Worm (Caenorhabditis elegans) whole organism, L3 larva: ENCODE results near the gene C44H9.7.
A peak's percentile ranks its signal among the peaks of the same experiment; 100 is the strongest.

ENCODE experiments used
- R02D3.7 ChIP-seq: fragments of 150-350 bp; optimal IDR thresholded peaks from 2 replicates; lab custom pipeline; 2014; ENCODE audit warnings: missing biosample characterization, missing genetic modification characterization
- ama-1 ChIP-seq: fragments of 150-350 bp; optimal IDR thresholded peaks from 2 replicates; lab custom pipeline; 2018
- ceh-28 ChIP-seq: fragments of 150-350 bp; optimal IDR thresholded peaks from 2 replicates; lab custom pipeline; 2014; ENCODE audit warnings: missing biosample characterization, missing genetic modification reagents, missing genetic modification characterization
- ceh-82 ChIP-seq: fragments of 150-350 bp; optimal IDR thresholded peaks from 2 replicates; lab custom pipeline; 2014; ENCODE audit warnings: missing biosample characterization, missing genetic modification characterization
- daf-12 ChIP-seq: fragments of 150-350 bp; optimal IDR thresholded peaks from 2 replicates; lab custom pipeline; 2014; ENCODE audit warnings: missing biosample characterization, missing genetic modification reagents, missing genetic modification characterization
- egl-5 ChIP-seq: fragments of 150-350 bp; optimal IDR thresholded peaks from 2 replicates; lab custom pipeline; 2017; ENCODE audit warnings: missing biosample characterization, missing genetic modification reagents, missing genetic modification characterization, inconsistent platforms
- elt-1 ChIP-seq: fragments of 150-350 bp; optimal IDR thresholded peaks from 2 replicates; lab custom pipeline; 2014; ENCODE audit warnings: missing biosample characterization, missing genetic modification characterization
- elt-2 ChIP-seq: sonication (generic microtip); optimal IDR thresholded peaks from 2 replicates; lab custom pipeline; 2016; ENCODE audit warnings: missing genetic modification reagents, mild to moderate bottlenecking, missing genetic modification characterization, missing compliant biosample characterization
- elt-3 ChIP-seq, 3 experiments: fragments of 150-350 bp in 1 of 3; sonication (generic microtip) in 2 of 3; optimal IDR thresholded peaks; 2 replicates in 2 of 3; 4 replicates in 1 of 3; lab custom pipeline; 2014 to 2017; ENCODE audit warnings: missing biosample characterization in 3 of 3, missing genetic modification characterization in 3 of 3
- fkh-10 ChIP-seq: sonication (generic microtip); optimal IDR thresholded peaks from 2 replicates; lab custom pipeline; 2017; ENCODE audit warnings: missing biosample characterization, missing genetic modification reagents, missing genetic modification characterization
- fkh-2 ChIP-seq: fragments of 150-350 bp; optimal IDR thresholded peaks from 2 replicates; lab custom pipeline; 2014; ENCODE audit warnings: missing biosample characterization, missing genetic modification reagents, missing genetic modification characterization
- fos-1 ChIP-seq: fragments of 150-350 bp; optimal IDR thresholded peaks from 2 replicates; lab custom pipeline; 2014; ENCODE audit warnings: missing biosample characterization, missing genetic modification characterization
- jun-1 ChIP-seq: fragments of 150-350 bp; optimal IDR thresholded peaks from 2 replicates; lab custom pipeline; 2014; ENCODE audit warnings: missing biosample characterization, missing genetic modification reagents, missing genetic modification characterization
- lin-15B ChIP-seq: fragments of 150-350 bp; optimal IDR thresholded peaks from 2 replicates; lab custom pipeline; 2014; ENCODE audit warnings: missing biosample characterization, missing genetic modification characterization
- lin-39 ChIP-seq: fragments of 150-350 bp; optimal IDR thresholded peaks from 2 replicates; lab custom pipeline; 2018; ENCODE audit warnings: missing biosample characterization, missing genetic modification reagents, missing genetic modification characterization
- mdl-1 ChIP-seq: fragments of 150-350 bp; optimal IDR thresholded peaks from 2 replicates; lab custom pipeline; 2014; ENCODE audit warnings: missing biosample characterization, missing genetic modification characterization
- nfya-1 ChIP-seq: sonication (generic microtip); optimal IDR thresholded peaks from 2 replicates; lab custom pipeline; 2017; ENCODE audit warnings: missing genetic modification characterization, mild to moderate bottlenecking, missing compliant biosample characterization, antibody characterized with exemption, moderate library complexity; ENCODE audit not compliant: insufficient read depth
- nhr-25 ChIP-seq: sonication (generic microtip); optimal IDR thresholded peaks from 2 replicates; lab custom pipeline; 2017; ENCODE audit warnings: missing biosample characterization, missing genetic modification characterization
- nhr-28 ChIP-seq: fragments of 150-350 bp; optimal IDR thresholded peaks from 2 replicates; lab custom pipeline; 2014; ENCODE audit warnings: missing biosample characterization, missing genetic modification characterization
- nhr-67 ChIP-seq: fragments of 150-350 bp; optimal IDR thresholded peaks from 2 replicates; lab custom pipeline; 2014; ENCODE audit warnings: missing biosample characterization, missing genetic modification characterization
- nhr-76 ChIP-seq: fragments of 150-350 bp; sonication (generic microtip); optimal IDR thresholded peaks from 5 replicates; lab custom pipeline; 2014; ENCODE audit warnings: missing biosample characterization, missing genetic modification characterization
- nhr-77 ChIP-seq: fragments of 150-350 bp; optimal IDR thresholded peaks from 2 replicates; lab custom pipeline; 2014; ENCODE audit warnings: missing biosample characterization, missing genetic modification characterization
- pqm-1 ChIP-seq: fragments of 150-350 bp; optimal IDR thresholded peaks from 2 replicates; lab custom pipeline; 2017; ENCODE audit warnings: missing biosample characterization, missing genetic modification characterization, inconsistent platforms
- sea-2 ChIP-seq: fragments of 150-350 bp; sonication (generic microtip); optimal IDR thresholded peaks from 4 replicates; lab custom pipeline; 2014; ENCODE audit warnings: missing biosample characterization, missing genetic modification reagents, missing genetic modification characterization
- skn-1 ChIP-seq: fragments of 150-350 bp; optimal IDR thresholded peaks from 2 replicates; lab custom pipeline; 2014; ENCODE audit warnings: missing biosample characterization, missing genetic modification characterization
- snpc-4 ChIP-seq: fragments of 150-350 bp; optimal IDR thresholded peaks from 2 replicates; lab custom pipeline; 2014; ENCODE audit warnings: missing biosample characterization, missing genetic modification characterization
- tbx-2 ChIP-seq: sonication (generic microtip); optimal IDR thresholded peaks from 2 replicates; lab custom pipeline; 2016; ENCODE audit warnings: mild to moderate bottlenecking, missing genetic modification characterization, missing compliant biosample characterization
- unc-39 ChIP-seq: sonication (generic microtip); optimal IDR thresholded peaks from 4 replicates; lab custom pipeline; 2017; ENCODE audit warnings: missing biosample characterization, missing genetic modification characterization
- zag-1 ChIP-seq: fragments of 150-350 bp; optimal IDR thresholded peaks from 2 replicates; lab custom pipeline; 2014; ENCODE audit warnings: missing biosample characterization, missing genetic modification characterization
- ztf-11 ChIP-seq: fragments of 150-350 bp; optimal IDR thresholded peaks from 2 replicates; lab custom pipeline; 2014; ENCODE audit warnings: missing biosample characterization, missing genetic modification characterization
- ztf-4 ChIP-seq: fragments of 150-350 bp; optimal IDR thresholded peaks from 2 replicates; lab custom pipeline; 2014; ENCODE audit warnings: missing biosample characterization, missing genetic modification characterization

The C44H9.7 gene

ce11 chrV:12824777-12825176 is 29.9 kb downstream of the C44H9.7 start, which contains the start of gene ugt-16:
TSS of gene ugt-16 (plus strand) at chrV:12825024.
- TF ChIP-seq sea-2 (GFP tag; lab: Kevin White, UChicago) (no peak), unc-39 (tag; lab: Kevin White, UChicago) (no peak), elt-2 (tag; lab: Kevin White, UChicago) (peak; percentile 71), pqm-1 (peak; percentile 53), jun-1 (tag; lab: Kevin White, UChicago) (no peak)

DNA sequence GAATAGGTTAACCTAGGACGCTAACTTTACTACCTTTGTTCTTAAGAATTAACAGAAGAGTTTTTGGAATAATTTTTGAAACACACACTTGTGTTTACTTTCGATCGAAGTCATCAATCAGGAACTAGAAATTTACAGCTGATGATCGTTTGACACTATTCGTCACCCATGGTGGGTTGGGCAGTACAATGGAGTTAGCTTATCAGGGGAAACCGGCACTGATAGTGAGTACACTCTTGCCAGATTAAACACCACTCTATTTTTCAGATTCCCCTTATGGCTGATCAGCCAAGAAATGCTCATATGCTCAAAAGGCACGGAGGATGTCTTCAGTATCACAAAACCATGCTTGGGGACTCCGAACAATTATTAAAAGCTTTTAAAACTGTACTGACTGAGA is 32.6 kb downstream of the C44H9.7 start:
- no peak for TF ChIP-seq nhr-25 (tag; lab: Kevin White, UChicago)
- TF ChIP-seq elt-2 (tag; lab: Kevin White, UChicago): peak; percentile 77
- TF ChIP-seq jun-1 (tag; lab: Kevin White, UChicago): peak; percentile 26
- TF ChIP-seq skn-1 (tag; lab: Kevin White, UChicago): no peak
- TF ChIP-seq fos-1: no peak
- TF ChIP-seq ceh-28 (tag; lab: Kevin White, UChicago): no peak
- no peak for TF ChIP-seq fkh-10 (GFP tag; lab: Kevin White, UChicago)
- TF ChIP-seq pqm-1: peak; percentile 89
- TF ChIP-seq snpc-4 (tag; lab: Kevin White, UChicago): no peak
- no peak for TF ChIP-seq elt-1 (tag; lab: Kevin White, UChicago)
- no peak for TF ChIP-seq nhr-67 (tag; lab: Kevin White, UChicago)
- TF ChIP-seq ztf-11 (tag; lab: Kevin White, UChicago): no peak
- TF ChIP-seq unc-39 (tag; lab: Kevin White, UChicago): no peak

DNA sequence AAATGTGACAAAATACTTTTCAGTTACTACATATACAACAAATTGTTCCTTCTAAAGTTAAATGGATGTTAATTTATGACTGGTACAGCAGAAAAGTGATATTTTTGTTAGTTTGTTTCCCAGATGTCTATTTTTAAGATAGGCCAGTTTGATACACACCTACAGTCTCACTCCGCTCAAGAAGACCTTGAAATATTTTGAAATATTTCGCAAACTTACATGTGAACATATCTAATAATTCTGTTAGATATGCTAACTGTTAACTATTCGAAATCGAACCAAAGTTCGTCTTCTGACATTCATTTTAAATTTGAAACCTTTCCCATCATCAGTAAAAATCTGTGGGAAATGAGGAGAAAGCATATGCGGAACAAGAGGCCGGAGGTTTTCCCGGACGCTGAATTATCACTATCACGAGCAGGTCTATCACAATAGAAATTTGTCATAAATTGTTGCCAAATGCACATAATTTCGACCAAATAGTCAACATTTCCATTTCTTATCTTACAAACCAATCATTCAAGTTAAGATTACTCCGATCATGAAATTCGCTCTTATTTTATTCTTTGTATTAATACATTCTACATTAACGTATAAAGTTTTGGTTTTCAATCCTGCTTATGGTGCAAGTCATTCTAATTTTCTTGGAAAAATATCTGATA is 34.7 kb downstream of the C44H9.7 start, which contains the start of the genes ZC443.4 and ugt-18:
Gene ZC443.4, minus strand, starts transcription at position 95 of the 662 bp plus-strand sequence.
Gene ugt-18, plus strand, starts transcription at position 469 of the 662 bp plus-strand sequence.
- TF ChIP-seq R02D3.7: no peak
- TF ChIP-seq elt-2 (tag; lab: Kevin White, UChicago): peak; percentile 31
- TF ChIP-seq pqm-1: peak; percentile 68
- TF ChIP-seq jun-1 (tag; lab: Kevin White, UChicago): peak; percentile 65
- no peak for TF ChIP-seq nhr-28 (tag; lab: Kevin White, UChicago)
- TF ChIP-seq nhr-76 (tag; lab: Kevin White, UChicago): no peak
- TF ChIP-seq sea-2 (GFP tag; lab: Kevin White, UChicago): no peak
- no peak for TF ChIP-seq elt-3 (tag; optimal IDR thresholded peaks at IDR 0.05; lab: Kevin White, UChicago)
- TF ChIP-seq ceh-82 (tag; lab: Kevin White, UChicago): no peak
- no peak for TF ChIP-seq ztf-4
- TF ChIP-seq zag-1 (tag; lab: Kevin White, UChicago): no peak
- no peak for TF ChIP-seq nhr-67 (tag; lab: Kevin White, UChicago)
- no peak for TF ChIP-seq elt-1 (tag; lab: Kevin White, UChicago)
- TF ChIP-seq nhr-77 (tag; lab: Kevin White, UChicago): no peak
- TF ChIP-seq, all 47 proteins: peak for 3

ce11 chrV:12819155-12819554 is 35.5 kb downstream of the C44H9.7 start:
- TF ChIP-seq lin-39 (peak; percentile 84), lin-15B (tag; lab: Kevin White, UChicago) (peak; percentile 21), snpc-4 (tag; lab: Kevin White, UChicago) (no peak), ama-1 (peak; percentile 24), nhr-25 (tag; lab: Kevin White, UChicago) (no peak), daf-12 (tag; lab: Kevin White, UChicago) (no peak), nfya-1 (tag; lab: Kevin White, UChicago) (peak; percentile 73), elt-3 (tag; optimal IDR thresholded peaks at IDR 0.05; lab: Kevin White, UChicago) (no peak), fkh-10 (GFP tag; lab: Kevin White, UChicago) (peak; percentile 25), egl-5 (tag; lab: Kevin White, UChicago) (no peak), tbx-2 (tag; lab: Kevin White, UChicago) (no peak), mdl-1 (tag; lab: Kevin White, UChicago) (peak; percentile 36)
- TF ChIP-seq, all 47 proteins: peak for 6

DNA sequence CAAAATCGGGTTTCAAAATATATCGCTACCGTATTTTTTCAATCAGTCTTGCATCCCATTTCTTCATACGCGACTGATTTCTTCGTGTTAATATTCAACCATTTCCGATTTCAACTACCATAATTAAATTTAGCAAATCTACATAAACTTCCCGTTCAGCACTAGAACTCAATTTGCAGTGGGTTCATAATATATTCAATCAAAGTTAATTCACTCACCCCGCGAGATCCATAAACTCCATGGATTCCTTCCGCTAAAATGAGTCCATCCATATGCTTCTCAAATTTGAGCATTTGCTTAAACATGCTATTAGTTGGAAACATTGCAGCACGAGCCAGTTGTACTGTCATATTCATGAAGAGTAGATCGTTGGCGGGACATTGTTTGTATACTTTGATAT is 36.2 kb downstream of the C44H9.7 start:
- TF ChIP-seq fkh-2 (tag; lab: Kevin White, UChicago): no peak
- TF ChIP-seq, all 47 proteins: peak for 0
